Worm (Caenorhabditis elegans) whole organism, early embryonic: ENCODE results near the gene Y55B1AR.2.

Experiments used
- B0310.2 ChIP-seq: sonication (generic microtip); optimal IDR thresholded peaks from 2 replicates; lab custom pipeline; 2016; ENCODE audit warnings: mild to moderate bottlenecking, missing genetic modification characterization, missing compliant biosample characterization
- F13C5.2 ChIP-seq: sonication (generic microtip); optimal IDR thresholded peaks from 2 replicates; lab custom pipeline; 2017; ENCODE audit warnings: mild to moderate bottlenecking, missing genetic modification characterization, inconsistent platforms, missing compliant biosample characterization
- aly-1 ChIP-seq: sonication (generic microtip); optimal IDR thresholded peaks from 2 replicates; lab custom pipeline; 2016; ENCODE audit warnings: missing genetic modification characterization, missing compliant biosample characterization
- ama-1 ChIP-seq: fragments of 150-350 bp; optimal IDR thresholded peaks from 2 replicates; lab custom pipeline; 2014
- ceh-13 ChIP-seq: fragments of 200-800 bp; sonication (Bioruptor generic); optimal IDR thresholded peaks from 2 replicates; lab custom pipeline; 2018; ENCODE audit warnings: mild to moderate bottlenecking, missing genetic modification characterization, missing compliant biosample characterization
- ceh-36 ChIP-seq: sonication (generic microtip); optimal IDR thresholded peaks from 2 replicates; lab custom pipeline; 2016; ENCODE audit warnings: missing genetic modification characterization, inconsistent platforms, missing compliant biosample characterization
- ets-7 ChIP-seq: sonication (generic microtip); optimal IDR thresholded peaks from 2 replicates; lab custom pipeline; 2016; ENCODE audit warnings: missing genotype, missing genetic modification characterization, missing compliant biosample characterization
- flt-1 ChIP-seq: fragments of 200-800 bp; sonication (Bioruptor generic); IDR thresholded peaks from 2 replicates; pipeline ENCODE4 v1.3.6; 2022; ENCODE audit warnings: missing genetic modification characterization, missing compliant biosample characterization
- hmbx-1 ChIP-seq: sonication (generic microtip); optimal IDR thresholded peaks from 2 replicates; lab custom pipeline; 2016; ENCODE audit warnings: mild to moderate bottlenecking, missing genetic modification characterization, missing compliant biosample characterization
- hmg-4 ChIP-seq: fragments of 200-800 bp; sonication (Bioruptor generic); optimal IDR thresholded peaks from 2 replicates; lab custom pipeline; 2018; ENCODE audit warnings: mild to moderate bottlenecking, missing genetic modification characterization, missing compliant biosample characterization
- hnd-1 ChIP-seq: sonication (generic microtip); optimal IDR thresholded peaks from 2 replicates; lab custom pipeline; 2016; ENCODE audit warnings: missing genetic modification characterization, missing compliant biosample characterization
- pes-1 ChIP-seq: fragments of 200-800 bp; sonication (Bioruptor generic); IDR thresholded peaks from 2 replicates; pipeline ENCODE4 v1.3.6; 2022; ENCODE audit warnings: missing genetic modification reagents, missing genetic modification characterization, missing compliant biosample characterization
- scrt-1 ChIP-seq: fragments of 200-800 bp; sonication (Bioruptor generic); IDR thresholded peaks from 2 replicates; pipeline ENCODE4 v1.3.6; 2022; ENCODE audit warnings: missing genetic modification characterization, missing compliant biosample characterization
- sea-1 ChIP-seq: fragments of 200-800 bp; sonication (Bioruptor generic); conservative IDR thresholded peaks from 2 replicates; pipeline ENCODE4 v1.3.6; 2022; ENCODE audit warnings: missing genetic modification characterization, missing compliant biosample characterization
- tbx-11 ChIP-seq: fragments of 200-800 bp; sonication (Bioruptor generic); IDR thresholded peaks from 2 replicates; pipeline ENCODE4 v1.3.6; 2022; ENCODE audit warnings: missing genetic modification characterization, missing compliant biosample characterization
- tbx-37 ChIP-seq: fragments of 200-800 bp; sonication (Bioruptor generic); conservative IDR thresholded peaks from 2 replicates; pipeline ENCODE4 v1.3.6; 2022; ENCODE audit warnings: missing genetic modification reagents, missing genetic modification characterization, missing compliant biosample characterization
- tra-4 ChIP-seq: sonication (generic microtip); optimal IDR thresholded peaks from 2 replicates; lab custom pipeline; 2017; ENCODE audit warnings: missing genetic modification characterization, missing compliant biosample characterization

Gene Y55B1AR.2

DNA sequence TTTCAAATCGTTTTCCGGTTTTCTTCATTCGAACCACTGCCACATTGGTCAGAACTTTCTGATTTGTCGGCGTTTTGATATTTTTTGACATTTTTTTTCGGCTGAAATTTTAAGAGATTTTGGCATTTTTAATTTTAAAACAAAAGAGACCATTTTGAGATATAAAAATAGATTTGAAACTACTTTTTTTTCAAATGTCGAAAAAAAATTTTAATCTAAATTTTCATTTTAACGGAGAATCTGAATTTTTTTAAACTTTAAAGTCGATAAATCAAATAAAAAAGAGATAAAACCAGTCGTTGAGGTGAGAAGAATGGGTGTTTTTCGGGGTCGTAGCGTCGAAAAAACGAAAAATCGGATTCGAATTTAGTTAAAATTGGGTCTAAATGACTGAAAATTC lies 39.7 kb upstream of the Y55B1AR.2 start, which contains the start of gene sbds-1:
TSS of gene sbds-1 (minus strand) at position 101 of the 400 bp plus-strand sequence.
- no peak for TF ChIP-seq tbx-37 (GFP tag; lab: Robert Waterston, UW)
- no peak for TF ChIP-seq ama-1 (lab: Kevin White, UChicago)
- TF ChIP-seq hmg-4 = no peak
- no peak for TF ChIP-seq F13C5.2
- no peak for TF ChIP-seq tra-4 (tag; lab: Kevin White, UChicago)
- TF ChIP-seq ceh-36 = no peak
- TF ChIP-seq hnd-1 (tag; lab: Kevin White, UChicago) = no peak
- no peak for TF ChIP-seq hmbx-1 (tag; lab: Kevin White, UChicago)
- no peak for TF ChIP-seq flt-1
- no peak for TF ChIP-seq ceh-13 (GFP tag; lab: Kevin White, UChicago)
- no peak for TF ChIP-seq scrt-1
- no peak for TF ChIP-seq aly-1 (tag; lab: Kevin White, UChicago)
- no peak for TF ChIP-seq ets-7 (tag; lab: Kevin White, UChicago)
- no peak for TF ChIP-seq B0310.2
- no peak for TF ChIP-seq sea-1
- TF ChIP-seq pes-1 (GFP tag; lab: Robert Waterston, UW) = no peak
- TF ChIP-seq tbx-11 (GFP tag; lab: Robert Waterston, UW) = no peak

DNA sequence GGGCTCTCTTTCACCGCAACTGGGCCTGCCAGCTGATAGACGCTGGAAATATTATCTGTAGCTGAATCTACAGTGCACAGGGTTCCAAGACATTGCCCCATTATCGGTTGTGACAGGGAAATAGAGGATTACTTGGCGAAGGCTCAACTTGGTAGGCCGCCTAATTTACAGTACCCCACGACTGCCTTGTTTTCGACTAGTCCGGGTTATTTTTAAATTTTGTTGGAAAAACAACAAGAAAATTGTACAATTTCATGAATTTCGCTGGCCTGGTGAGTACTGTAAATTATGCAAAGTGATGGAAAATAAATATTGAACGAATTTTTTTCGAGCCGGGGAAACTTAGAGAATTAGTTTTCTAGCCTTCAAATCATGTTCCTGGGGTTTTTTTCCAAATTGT lies 37.5 kb upstream of the Y55B1AR.2 start, which contains the start of gene T19C3.7:
TSS of gene T19C3.7 (minus strand) at position 101 of the 400 bp plus-strand sequence.
- TF ChIP-seq aly-1 (tag; lab: Kevin White, UChicago) (no peak), F13C5.2 (no peak), hmg-4 (no peak), B0310.2 (no peak), tbx-37 (GFP tag; lab: Robert Waterston, UW) (no peak), ama-1 (lab: Kevin White, UChicago) (no peak), sea-1 (no peak)

DNA sequence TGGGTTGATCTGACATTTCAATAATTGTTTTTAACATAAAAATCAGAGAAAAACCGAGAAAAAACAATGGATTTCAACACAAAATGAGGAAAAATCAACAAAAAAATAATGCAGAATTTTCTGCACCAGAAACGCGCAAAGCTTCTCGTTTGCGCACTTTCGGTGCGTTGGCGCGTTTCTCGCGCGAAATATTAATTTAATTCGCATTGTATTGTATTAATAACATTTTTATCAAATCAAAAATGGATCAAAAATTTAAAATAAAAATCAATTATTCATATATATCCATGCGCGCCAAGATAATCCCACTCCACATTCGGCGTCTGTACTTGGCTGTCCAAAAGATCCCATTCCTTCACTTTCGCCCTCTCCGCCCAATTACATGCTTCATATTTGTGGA lies 36.0 kb upstream of the Y55B1AR.2 start, which contains the start of gene fem-2:
TSS of gene fem-2 (minus strand) at position 9 of the 400 bp plus-strand sequence.
- TF ChIP-seq hmg-4 (no peak), ets-7 (tag; lab: Kevin White, UChicago) (no peak), sea-1 (no peak), hnd-1 (tag; lab: Kevin White, UChicago) (no peak), F13C5.2 (peak; percentile 12), B0310.2 (no peak), ama-1 (lab: Kevin White, UChicago) (no peak)

DNA sequence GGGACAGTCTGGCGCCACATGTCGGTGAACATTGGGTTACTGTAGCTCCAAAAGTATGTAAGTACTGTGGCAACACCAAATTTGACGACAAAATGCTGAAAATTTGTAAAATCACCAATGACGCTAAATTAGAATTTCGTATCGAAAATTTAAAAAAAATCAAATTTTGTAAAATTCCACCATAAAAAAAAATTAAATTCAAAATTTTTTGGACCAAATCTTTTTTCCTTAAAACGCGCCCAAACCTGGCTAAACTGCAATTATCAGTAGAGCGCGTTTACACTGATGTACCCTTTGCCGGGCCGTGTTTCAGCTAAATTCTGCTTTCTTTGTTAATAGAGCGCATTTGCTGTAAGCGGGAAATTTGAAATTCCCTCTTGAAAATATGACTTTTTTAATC lies 32.8 kb upstream of the Y55B1AR.2 start, which contains the start of gene T19C3.6:
TSS of gene T19C3.6 (minus strand) at position 101 of the 400 bp plus-strand sequence.
- no peak for TF ChIP-seq tra-4 (tag; lab: Kevin White, UChicago)
- no peak for TF ChIP-seq aly-1 (tag; lab: Kevin White, UChicago)
- no peak for TF ChIP-seq ama-1 (lab: Kevin White, UChicago)
- TF ChIP-seq B0310.2 = no peak
- TF ChIP-seq ceh-13 (GFP tag; lab: Kevin White, UChicago) = no peak
- no peak for TF ChIP-seq ceh-36

DNA sequence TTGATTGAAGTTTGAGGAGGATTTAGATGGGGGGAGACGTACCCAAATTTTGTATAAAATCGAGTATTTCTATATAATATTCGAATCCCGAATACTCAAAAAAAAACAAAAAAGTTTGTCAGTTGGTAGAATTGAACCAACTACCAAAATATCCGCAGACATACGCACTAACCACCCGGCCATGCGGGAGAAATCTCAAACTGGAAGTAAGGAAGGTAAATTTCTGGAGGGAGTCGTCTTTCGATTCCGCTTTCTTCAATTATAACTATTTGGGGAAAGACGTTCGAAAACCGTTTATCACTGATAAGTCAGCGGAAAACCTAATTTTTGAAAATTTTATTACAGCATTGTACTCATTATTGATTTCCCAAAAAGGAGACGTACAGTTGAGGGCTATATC lies 30.4 kb upstream of the Y55B1AR.2 start:
- TF ChIP-seq tbx-11 (GFP tag; lab: Robert Waterston, UW) (peak; percentile 46; the same call in 1 of the 2 replicates), tbx-37 (GFP tag; lab: Robert Waterston, UW) (peak; percentile 47), scrt-1 (peak; percentile 75), pes-1 (GFP tag; lab: Robert Waterston, UW) (peak; percentile 62; the same call in 1 of the 2 replicates)

DNA sequence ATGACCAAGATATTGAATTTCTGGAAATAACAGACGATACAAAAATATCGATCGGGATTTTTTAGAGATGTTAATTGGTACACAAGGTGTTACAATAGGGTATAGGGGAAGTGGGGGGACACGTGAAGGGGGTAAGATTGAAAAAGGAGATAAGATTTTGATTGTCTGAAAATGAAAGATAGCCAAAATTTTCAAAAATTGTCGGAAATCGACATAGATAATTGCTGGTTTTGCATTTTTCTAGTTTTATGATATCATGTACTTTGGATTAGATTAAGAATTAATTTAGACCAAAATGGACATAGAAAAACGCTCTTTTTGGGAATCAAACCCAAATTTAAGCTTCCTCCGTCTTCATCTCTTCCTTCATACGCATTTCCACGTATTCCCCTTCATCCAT lies 29.3 kb upstream of the Y55B1AR.2 start, which contains the start of gene T19C3.5:
TSS of gene T19C3.5 (minus strand) at position 101 of the 400 bp plus-strand sequence.
- TF ChIP-seq ceh-36 (no peak), tra-4 (tag; lab: Kevin White, UChicago) (no peak), F13C5.2 (no peak), hmg-4 (no peak), flt-1 (no peak), B0310.2 (no peak), ama-1 (lab: Kevin White, UChicago) (no peak), ets-7 (tag; lab: Kevin White, UChicago) (no peak), aly-1 (tag; lab: Kevin White, UChicago) (no peak), sea-1 (no peak)

DNA sequence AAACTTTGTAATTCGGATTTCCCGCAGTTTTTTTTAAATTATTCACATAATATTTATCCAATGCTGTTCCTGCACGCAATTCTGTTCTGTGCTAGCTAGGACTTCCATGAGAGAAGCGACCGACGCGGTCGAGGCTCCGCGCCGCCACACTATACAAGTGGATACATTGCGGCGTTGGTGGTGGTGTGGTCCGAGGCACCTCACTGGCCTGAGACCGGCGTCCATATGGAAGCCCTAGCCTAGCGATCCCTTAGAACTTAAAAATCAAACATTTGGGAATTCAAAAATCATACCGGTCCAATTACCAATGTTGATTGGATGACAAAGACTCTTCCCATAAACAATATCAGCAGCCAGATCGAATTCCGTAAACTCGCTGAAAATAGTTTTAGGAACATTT lies 27.5 kb upstream of the Y55B1AR.2 start:
- no peak for TF ChIP-seq pes-1 (GFP tag; lab: Robert Waterston, UW)
- TF ChIP-seq sea-1 = no peak
- TF ChIP-seq flt-1 = no peak
- no peak for TF ChIP-seq tbx-37 (GFP tag; lab: Robert Waterston, UW)
- TF ChIP-seq F13C5.2 = no peak
- TF ChIP-seq ceh-36 = no peak
- no peak for TF ChIP-seq hnd-1 (tag; lab: Kevin White, UChicago)
- TF ChIP-seq scrt-1 = no peak
- TF ChIP-seq tra-4 (tag; lab: Kevin White, UChicago) = no peak
- TF ChIP-seq ama-1 (lab: Kevin White, UChicago) = no peak
- TF ChIP-seq ets-7 (tag; lab: Kevin White, UChicago) = no peak
- no peak for TF ChIP-seq aly-1 (tag; lab: Kevin White, UChicago)
- no peak for TF ChIP-seq B0310.2

DNA sequence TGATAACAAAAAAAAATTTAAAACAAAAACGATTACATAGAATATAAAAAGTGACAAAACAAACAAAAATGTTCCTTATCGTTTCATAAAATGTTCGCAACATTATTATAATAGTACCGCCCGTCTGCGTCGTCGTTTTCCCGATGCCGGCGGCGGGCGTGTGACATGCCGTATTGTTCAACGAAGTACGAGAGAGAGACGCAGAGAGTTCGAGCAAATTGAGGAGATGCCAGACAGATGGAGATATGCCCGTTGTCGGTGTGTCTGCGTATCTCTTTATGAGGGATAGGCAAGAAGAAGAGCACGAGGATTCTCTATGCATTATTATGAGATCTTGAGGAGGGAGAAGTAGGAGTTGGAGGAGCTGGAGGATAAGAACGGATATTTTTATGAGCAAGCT lies 25.2 kb upstream of the Y55B1AR.2 start:
- TF ChIP-seq hnd-1 (tag; lab: Kevin White, UChicago) = no peak
- TF ChIP-seq hmbx-1 (tag; lab: Kevin White, UChicago) = no peak
- TF ChIP-seq hmg-4 = peak; percentile 71
- no peak for TF ChIP-seq pes-1 (GFP tag; lab: Robert Waterston, UW)
- TF ChIP-seq tra-4 (tag; lab: Kevin White, UChicago) = no peak
- no peak for TF ChIP-seq tbx-11 (GFP tag; lab: Robert Waterston, UW)
- no peak for TF ChIP-seq B0310.2
- no peak for TF ChIP-seq sea-1
- TF ChIP-seq F13C5.2 = peak; percentile 54
- TF ChIP-seq ceh-13 (GFP tag; lab: Kevin White, UChicago) = no peak
- no peak for TF ChIP-seq ets-7 (tag; lab: Kevin White, UChicago)
